Worm (Caenorhabditis elegans) whole organism, L2 larva: Measurements from ENCODE around the gene phy-3.

ENCODE experiments used
- Y55F3AM.14 ChIP-seq: fragments of 200-800 bp; sonication (Bioruptor generic); optimal IDR thresholded peaks from 2 replicates; lab custom pipeline; 2018; ENCODE audit warnings: mild to moderate bottlenecking, missing genetic modification characterization, missing compliant biosample characterization
- gmeb-1 ChIP-seq: fragments of 150-350 bp; optimal IDR thresholded peaks from 2 replicates; lab custom pipeline; 2014; ENCODE audit warnings: missing biosample characterization, missing genetic modification characterization
- nhr-11 ChIP-seq: fragments of 150-350 bp; optimal IDR thresholded peaks from 2 replicates; lab custom pipeline; 2014; ENCODE audit warnings: missing biosample characterization, missing genetic modification characterization
- nhr-23 ChIP-seq: fragments of 150-350 bp; optimal IDR thresholded peaks from 2 replicates; lab custom pipeline; 2014; ENCODE audit warnings: missing biosample characterization, missing genetic modification reagents, missing genetic modification characterization
- ztf-11 ChIP-seq: sonication (generic microtip); optimal IDR thresholded peaks from 2 replicates; lab custom pipeline; 2017; ENCODE audit warnings: missing biosample characterization, missing genetic modification characterization

DNA sequence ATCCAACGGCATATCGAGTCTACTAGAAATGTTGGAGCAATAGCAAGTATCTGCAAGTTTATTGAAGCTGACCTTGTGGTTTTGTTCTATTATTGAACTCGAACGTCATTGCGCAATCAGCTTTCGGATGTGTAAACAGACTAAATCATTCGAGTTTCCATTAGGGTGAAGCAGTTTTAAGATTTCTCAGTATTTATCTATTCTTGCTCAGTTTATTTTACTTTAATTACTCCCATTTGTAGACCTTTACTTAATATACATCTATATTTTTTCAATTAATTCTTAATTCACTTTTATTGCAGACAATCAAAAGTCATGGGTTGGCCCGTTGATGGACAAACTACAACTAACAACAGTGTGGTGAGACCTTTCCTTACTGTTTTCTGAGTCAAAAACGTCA lies 47.7 kb downstream of the phy-3 start, which contains the start of gene F09C6.14:
- TF ChIP-seq nhr-23 (tag; lab: Kevin White, UChicago) (no peak), gmeb-1 (no peak), Y55F3AM.14 (GFP tag; lab: Kevin White, UChicago) (no peak), ztf-11 (no peak), nhr-11 (tag; lab: Kevin White, UChicago) (no peak)
